Worm (Caenorhabditis elegans): ENCODE results near the gene Y113G7A.16.

- no peak for TF ChIP-seq nhr-12 (tag; optimal IDR thresholded peaks at IDR 0.05)
- TF ChIP-seq ztf-11 (tag; optimal IDR thresholded peaks at IDR 0.05): no peak
- no peak for TF ChIP-seq nhr-28 (tag; optimal IDR thresholded peaks at IDR 0.05)
- TF ChIP-seq elt-1 (tag; optimal IDR thresholded peaks at IDR 0.05; ENCODE audit: borderline replicate concordance, insufficient read depth): no peak
- no peak for TF ChIP-seq lsy-2 (tag; optimal IDR thresholded peaks at IDR 0.05)
- no peak for TF ChIP-seq mls-2 (tag; optimal IDR thresholded peaks at IDR 0.05)
- TF ChIP-seq pha-4 (tag; optimal IDR thresholded peaks at IDR 0.05): no peak
- TF ChIP-seq sptf-1 (tag; optimal IDR thresholded peaks at IDR 0.05): no peak
- no peak for TF ChIP-seq ceh-43 (GFP tag; optimal IDR thresholded peaks at IDR 0.05)
- no peak for TF ChIP-seq snpc-4 (tag; optimal IDR thresholded peaks at IDR 0.05)
- TF ChIP-seq unc-62 (GFP tag; optimal IDR thresholded peaks at IDR 0.05): no peak
- TF ChIP-seq bed-3 (GFP tag; optimal IDR thresholded peaks at IDR 0.05): no peak
- TF ChIP-seq blmp-1 (tag; optimal IDR thresholded peaks at IDR 0.05): no peak
- TF ChIP-seq mab-5 (tag; optimal IDR thresholded peaks at IDR 0.05): no peak
These were observed 2.5 kb upstream of the Y113G7A.16 start for ce11 chrV:20034912-20035311.
